Fruit fly (Drosophila melanogaster): ENCODE data around the gene CG11786.

dm6 chr3R:25023056-25023455, 23.1 kb upstream of the CG11786 start, which contains the start of gene beta4GalT7:
- TF ChIP-seq CG7368 (GFP tag; optimal IDR thresholded peaks at IDR 0.05) = no peak
- no peak for TF ChIP-seq CG4318 (GFP tag; optimal IDR thresholded peaks at IDR 0.05)
- TF ChIP-seq dsx (GFP tag; optimal IDR thresholded peaks at IDR 0.05; ENCODE audit: poor library complexity, severe bottlenecking) = no peak
- no peak for TF ChIP-seq spab (GFP tag; optimal IDR thresholded peaks at IDR 0.05)
- TF ChIP-seq OdsH (GFP tag; optimal IDR thresholded peaks at IDR 0.05) = no peak
- no peak for TF ChIP-seq CG6163 (GFP tag; IDR thresholded peaks at IDR 0.05)
- TF ChIP-seq lz (GFP tag; optimal IDR thresholded peaks at IDR 0.05) = no peak
- no peak for TF ChIP-seq Lpt (GFP tag; optimal IDR thresholded peaks at IDR 0.05)
- TF ChIP-seq Hr39 (GFP tag; optimal IDR thresholded peaks at IDR 0.05) = no peak
